Worm (Caenorhabditis elegans) whole organism, late embryonic: Measurements from ENCODE around the gene sec-20.

ENCODE experiments used
- C08G9.2 ChIP-seq: sonication (generic microtip); optimal IDR thresholded peaks from 2 replicates; lab custom pipeline; 2016; ENCODE audit warnings: mild to moderate bottlenecking, missing genetic modification characterization, moderate library complexity, missing compliant biosample characterization
- C38D4.7 ChIP-seq: fragments of 200-800 bp; sonication (Bioruptor generic); optimal IDR thresholded peaks from 2 replicates; lab custom pipeline; 2018; ENCODE audit warnings: mild to moderate bottlenecking, missing genetic modification characterization, moderate library complexity, missing compliant biosample characterization
- K09A11.1 ChIP-seq: sonication (generic microtip); optimal IDR thresholded peaks from 2 replicates; lab custom pipeline; 2017; ENCODE audit warnings: antibody characterized with exemption, mild to moderate bottlenecking, missing genetic modification characterization, missing compliant biosample characterization; ENCODE audit not compliant: insufficient read depth
- ahr-1 ChIP-seq: sonication (generic microtip); optimal IDR thresholded peaks from 2 replicates; lab custom pipeline; 2016; ENCODE audit warnings: missing genetic modification characterization, missing compliant biosample characterization
- ceh-14 ChIP-seq: sonication (generic microtip); optimal IDR thresholded peaks from 2 replicates; lab custom pipeline; 2016; ENCODE audit warnings: missing genotype, missing genetic modification characterization, missing compliant biosample characterization
- ceh-19 ChIP-seq: fragments of 200-800 bp; sonication (Bioruptor generic); optimal IDR thresholded peaks from 2 replicates; lab custom pipeline; 2018; ENCODE audit warnings: mild to moderate bottlenecking, missing genetic modification characterization, missing compliant biosample characterization
- ceh-34 ChIP-seq: sonication (generic microtip); optimal IDR thresholded peaks from 2 replicates; lab custom pipeline; 2016; ENCODE audit warnings: mild to moderate bottlenecking, missing genetic modification characterization, missing compliant biosample characterization
- ceh-45 ChIP-seq: fragments of 200-800 bp; sonication (Bioruptor generic); IDR thresholded peaks from 2 replicates; pipeline ENCODE4 v1.3.6; 2022; ENCODE audit warnings: missing genetic modification reagents, missing genetic modification characterization, missing compliant biosample characterization
- ceh-6 ChIP-seq: fragments of 200-800 bp; sonication (Bioruptor generic); optimal IDR thresholded peaks from 2 replicates; lab custom pipeline; 2018; ENCODE audit warnings: mild to moderate bottlenecking, missing genetic modification characterization, missing compliant biosample characterization
- ceh-9 ChIP-seq: sonication (generic microtip); optimal IDR thresholded peaks from 2 replicates; lab custom pipeline; 2016; ENCODE audit warnings: mild to moderate bottlenecking, missing genetic modification characterization, inconsistent platforms, missing compliant biosample characterization
- che-1 ChIP-seq: sonication (generic microtip); optimal IDR thresholded peaks from 2 replicates; lab custom pipeline; 2016; ENCODE audit warnings: mild to moderate bottlenecking, missing genetic modification characterization, missing compliant biosample characterization
- dve-1 ChIP-seq: sonication (generic microtip); optimal IDR thresholded peaks from 2 replicates; lab custom pipeline; 2017; ENCODE audit warnings: antibody characterized with exemption, mild to moderate bottlenecking, missing genetic modification characterization, missing compliant biosample characterization
- elt-2 ChIP-seq: sonication (generic microtip); optimal IDR thresholded peaks from 2 replicates; lab custom pipeline; 2016; ENCODE audit warnings: missing genetic modification reagents, missing genetic modification characterization, missing compliant biosample characterization
- elt-4 ChIP-seq: sonication (generic microtip); optimal IDR thresholded peaks from 2 replicates; lab custom pipeline; 2016; ENCODE audit warnings: missing genetic modification characterization, missing compliant biosample characterization
- ets-4 ChIP-seq: sonication (generic microtip); optimal IDR thresholded peaks from 2 replicates; lab custom pipeline; 2016; ENCODE audit warnings: missing genetic modification characterization, missing compliant biosample characterization
- eyg-1 ChIP-seq: sonication (generic microtip); optimal IDR thresholded peaks from 2 replicates; lab custom pipeline; 2016; ENCODE audit warnings: missing genotype, missing genetic modification characterization, missing compliant biosample characterization
- gmeb-2 ChIP-seq: sonication (generic microtip); optimal IDR thresholded peaks from 2 replicates; lab custom pipeline; 2016; ENCODE audit warnings: missing genetic modification characterization, inconsistent platforms, missing compliant biosample characterization
- hlh-30 ChIP-seq: sonication (generic microtip); optimal IDR thresholded peaks from 2 replicates; lab custom pipeline; 2017; ENCODE audit warnings: antibody characterized with exemption, missing genetic modification characterization, missing compliant biosample characterization; ENCODE audit not compliant: insufficient read depth
- lim-6 ChIP-seq: sonication (generic microtip); optimal IDR thresholded peaks from 2 replicates; lab custom pipeline; 2016; ENCODE audit warnings: missing genetic modification characterization, missing compliant biosample characterization
- lin-11 ChIP-seq: fragments of 200-800 bp; sonication (Bioruptor generic); optimal IDR thresholded peaks from 2 replicates; lab custom pipeline; 2018; ENCODE audit warnings: mild to moderate bottlenecking, missing genetic modification characterization, missing compliant biosample characterization
- madf-2 ChIP-seq: sonication (generic microtip); optimal IDR thresholded peaks from 2 replicates; lab custom pipeline; 2017; ENCODE audit warnings: missing genetic modification characterization, missing compliant biosample characterization
- mec-3 ChIP-seq: sonication (generic microtip); optimal IDR thresholded peaks from 2 replicates; lab custom pipeline; 2016; ENCODE audit warnings: borderline replicate concordance, missing genetic modification characterization, missing compliant biosample characterization
- nfya-1 ChIP-seq: sonication (generic microtip); optimal IDR thresholded peaks from 2 replicates; lab custom pipeline; 2017; ENCODE audit warnings: missing genetic modification characterization, mild to moderate bottlenecking, missing compliant biosample characterization, antibody characterized with exemption, moderate library complexity
- npax-4 ChIP-seq: sonication (generic microtip); optimal IDR thresholded peaks from 2 replicates; lab custom pipeline; 2016; ENCODE audit warnings: missing genetic modification characterization, missing compliant biosample characterization
- odd-2 ChIP-seq: sonication (generic microtip); optimal IDR thresholded peaks from 2 replicates; lab custom pipeline; 2017; ENCODE audit warnings: antibody characterized with exemption, mild to moderate bottlenecking, missing genetic modification characterization, missing compliant biosample characterization
- pag-3 ChIP-seq: sonication (generic microtip); optimal IDR thresholded peaks from 2 replicates; lab custom pipeline; 2016; ENCODE audit warnings: missing compliant biosample characterization, missing genetic modification characterization, borderline replicate concordance
- pat-9 ChIP-seq: fragments of 200-800 bp; sonication (Bioruptor generic); optimal IDR thresholded peaks from 2 replicates; lab custom pipeline; 2018; ENCODE audit warnings: mild to moderate bottlenecking, missing genetic modification characterization, moderate library complexity, missing compliant biosample characterization
- pha-2 ChIP-seq: sonication (generic microtip); optimal IDR thresholded peaks from 2 replicates; lab custom pipeline; 2017; ENCODE audit warnings: mild to moderate bottlenecking, missing genetic modification characterization, missing compliant biosample characterization
- pha-4 ChIP-seq: fragments of 150-350 bp; optimal IDR thresholded peaks from 2 replicates; lab custom pipeline; 2018; ENCODE audit warnings: missing biosample characterization, missing genetic modification reagents, missing genetic modification characterization
- pqm-1 ChIP-seq: sonication (generic microtip); optimal IDR thresholded peaks from 2 replicates; lab custom pipeline; 2016; ENCODE audit warnings: missing genetic modification characterization, missing compliant biosample characterization
- pros-1 ChIP-seq: fragments of 150-350 bp; optimal IDR thresholded peaks from 2 replicates; lab custom pipeline; 2014; ENCODE audit warnings: missing biosample characterization, missing genetic modification reagents, missing genetic modification characterization
- sdc-2 ChIP-seq: sonication (generic microtip); optimal IDR thresholded peaks from 2 replicates; lab custom pipeline; 2016; ENCODE audit warnings: missing genotype, missing genetic modification characterization, missing compliant biosample characterization
- sox-4 ChIP-seq: sonication (generic microtip); optimal IDR thresholded peaks from 2 replicates; lab custom pipeline; 2017; ENCODE audit warnings: mild to moderate bottlenecking, missing genetic modification characterization, inconsistent platforms, missing compliant biosample characterization
- tbx-7 ChIP-seq: sonication (generic microtip); optimal IDR thresholded peaks from 2 replicates; lab custom pipeline; 2016; ENCODE audit warnings: missing genotype, missing genetic modification characterization, missing compliant biosample characterization
- unc-86 ChIP-seq: sonication (generic microtip); optimal IDR thresholded peaks from 2 replicates; lab custom pipeline; 2016; ENCODE audit warnings: missing genetic modification characterization, missing compliant biosample characterization
- ztf-16 ChIP-seq: sonication (generic microtip); optimal IDR thresholded peaks from 2 replicates; lab custom pipeline; 2017; ENCODE audit warnings: missing genetic modification characterization, missing compliant biosample characterization

The sec-20 gene

ce11 chrIII:149132-149531 is 42.8 kb upstream of the sec-20 start:
- TF ChIP-seq nfya-1 (tag; lab: Kevin White, UChicago) (no peak), ceh-9 (tag; lab: Kevin White, UChicago) (no peak), mec-3 (tag; lab: Kevin White, UChicago) (no peak), eyg-1 (no peak), ceh-45 (GFP tag; lab: Robert Waterston, UW) (no peak), ceh-34 (tag; lab: Kevin White, UChicago) (no peak), hlh-30 (no peak), ztf-16 (no peak), elt-2 (tag; lab: Kevin White, UChicago) (no peak), lin-11 (tag; lab: Kevin White, UChicago) (no peak), dve-1 (tag; lab: Kevin White, UChicago) (no peak)

DNA sequence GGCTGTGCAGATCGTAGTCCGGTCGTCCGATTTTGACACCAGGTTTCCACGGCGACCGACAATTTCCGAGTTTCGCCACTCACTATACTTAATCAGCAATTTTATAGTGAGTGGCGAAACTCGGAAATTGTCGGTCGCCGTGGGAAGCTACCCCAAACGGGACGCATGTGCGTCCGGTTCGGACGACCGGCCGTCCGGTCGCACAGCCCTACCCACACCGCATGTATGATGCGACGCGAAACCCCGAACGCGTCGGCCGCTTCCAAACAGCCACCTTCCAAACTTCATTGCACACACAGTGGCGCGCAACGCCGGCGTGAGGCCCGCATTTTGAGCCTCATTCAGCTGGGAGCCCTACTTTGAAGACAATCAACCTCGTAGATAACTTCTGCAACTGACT is 40.8 kb upstream of the sec-20 start:
- TF ChIP-seq C38D4.7 (GFP tag; lab: Kevin White, UChicago) (no peak), ztf-16 (no peak), unc-86 (no peak), lim-6 (tag; lab: Kevin White, UChicago) (no peak), pha-2 (tag; lab: Kevin White, UChicago) (no peak), C08G9.2 (tag; lab: Kevin White, UChicago) (no peak), odd-2 (tag; lab: Kevin White, UChicago) (no peak), K09A11.1 (no peak), ets-4 (tag; lab: Kevin White, UChicago) (no peak), ceh-6 (GFP tag; lab: Kevin White, UChicago) (no peak), pag-3 (tag; lab: Kevin White, UChicago) (no peak), ceh-14 (tag; lab: Kevin White, UChicago) (no peak), pha-4 (tag; lab: Kevin White, UChicago) (no peak), madf-2 (tag; lab: Kevin White, UChicago) (no peak)

- TF ChIP-seq pros-1 (tag; lab: Kevin White, UChicago) (no peak), elt-2 (tag; lab: Kevin White, UChicago) (peak; percentile 100), eyg-1 (no peak), pqm-1 (tag; lab: Kevin White, UChicago) (peak; percentile 70), pat-9 (tag; lab: Kevin White, UChicago) (no peak), sox-4 (tag; lab: Kevin White, UChicago) (no peak), ceh-6 (GFP tag; lab: Kevin White, UChicago) (no peak), gmeb-2 (tag; lab: Kevin White, UChicago) (no peak)
- TF ChIP-seq, all 69 proteins: peak for 2
Measured at ce11 chrIII:154168-154567, 37.7 kb upstream of the sec-20 start.

DNA sequence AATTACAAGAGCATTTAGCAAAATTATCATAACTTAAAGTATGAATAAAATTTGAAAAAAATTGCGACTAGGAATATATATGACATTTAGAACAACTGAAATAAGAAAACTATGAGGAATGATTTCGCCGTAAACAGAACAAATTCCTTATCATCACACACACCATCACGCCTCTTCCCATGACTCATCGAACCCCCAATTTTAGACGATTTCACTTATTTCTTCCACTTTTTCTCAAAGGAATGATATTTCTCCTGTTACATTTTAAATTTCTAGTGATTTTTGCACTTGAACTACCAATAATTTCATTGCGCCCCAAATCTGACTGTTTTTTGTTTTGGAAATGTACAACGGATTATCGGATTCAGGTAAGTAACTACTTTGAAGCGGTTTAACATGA is 35.3 kb upstream of the sec-20 start, which contains the start of the genes zig-13 and ver-1:
Gene zig-13 (minus strand): TSS at position 101 of the 400 bp plus-strand sequence.
Gene ver-1 (plus strand): TSS at position 180 of the 400 bp plus-strand sequence.
- TF ChIP-seq che-1 (no peak), unc-86 (no peak)

ce11 chrIII:157980-158379 is 33.9 kb upstream of the sec-20 start:
- TF ChIP-seq lin-11 (tag; lab: Kevin White, UChicago) (no peak), ceh-19 (GFP tag; lab: Kevin White, UChicago) (no peak), ets-4 (tag; lab: Kevin White, UChicago) (no peak), npax-4 (tag; lab: Kevin White, UChicago) (no peak), ceh-6 (GFP tag; lab: Kevin White, UChicago) (no peak), elt-4 (no peak), tbx-7 (no peak), ceh-45 (GFP tag; lab: Robert Waterston, UW) (no peak), pros-1 (tag; lab: Kevin White, UChicago) (no peak), sdc-2 (tag; lab: Kevin White, UChicago) (no peak), ahr-1 (tag; lab: Kevin White, UChicago) (no peak)
